Fruit fly (Drosophila melanogaster): ENCODE results near the gene CG15756.

Gene CG15756

DNA sequence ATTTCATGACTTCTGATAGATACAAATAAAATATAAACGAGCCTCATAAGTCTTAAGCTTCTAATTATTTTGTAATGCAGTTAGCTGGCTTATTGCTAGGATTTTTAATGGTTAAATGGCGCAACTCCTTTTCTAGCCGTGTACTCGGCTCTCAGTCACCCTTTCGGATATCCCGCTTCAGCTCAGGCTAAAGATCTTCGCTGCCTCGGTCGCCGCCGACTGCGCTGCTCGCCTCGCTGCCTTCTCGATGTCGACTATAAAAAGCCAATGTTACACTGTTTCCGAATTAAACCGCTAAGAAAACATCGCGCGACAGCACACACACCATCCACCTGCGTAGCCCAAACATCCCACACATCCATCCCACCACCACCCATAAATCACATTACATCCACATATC is 9.1 kb downstream of the CG15756 start, which contains the start of gene Cpr12A:
TSS of gene Cpr12A (plus strand) at position 301 of the 400 bp plus-strand sequence.
- TF ChIP-seq foxo (GFP tag; optimal IDR thresholded peaks at IDR 0.05) (peak in 1 of 2 experiments; percentile 46), br (GFP tag; optimal IDR thresholded peaks at IDR 0.05) (no peak), Abd-B (GFP tag; optimal IDR thresholded peaks at IDR 0.05) (no peak), OdsH (GFP tag; optimal IDR thresholded peaks at IDR 0.05) (peak; percentile 12), jim (GFP tag; optimal IDR thresholded peaks at IDR 0.05) (no peak), brk (GFP tag; optimal IDR thresholded peaks at IDR 0.05) (no peak), fru (GFP tag; optimal IDR thresholded peaks at IDR 0.05) (peak; percentile 18), psq (GFP tag; optimal IDR thresholded peaks at IDR 0.05) (peak; percentile 23), rgr (GFP tag; optimal IDR thresholded peaks at IDR 0.05) (peak; percentile 49), h (GFP tag; optimal IDR thresholded peaks at IDR 0.05) (peak; percentile 34), CG9705 (GFP tag; optimal IDR thresholded peaks at IDR 0.05) (no peak), Sp1 (GFP tag; optimal IDR thresholded peaks at IDR 0.05) (peak; percentile 24), Vsx2 (GFP tag; optimal IDR thresholded peaks at IDR 0.05; ENCODE audit: partially characterized antibody) (no peak), dmrt93B (GFP tag; optimal IDR thresholded peaks at IDR 0.05) (no peak), HLH106 (tag; optimal IDR thresholded peaks at IDR 0.05) (peak; percentile 41), tai (GFP tag; optimal IDR thresholded peaks at IDR 0.05) (no peak), N (GFP tag; optimal IDR thresholded peaks at IDR 0.05) (no peak), pan (optimal IDR thresholded peaks at IDR 0.05) (no peak), sage (GFP tag; optimal IDR thresholded peaks at IDR 0.05) (no peak), ey (GFP tag; optimal IDR thresholded peaks at IDR 0.05) (peak; percentile 11)

- no peak for TF ChIP-seq Dif (GFP tag; optimal IDR thresholded peaks at IDR 0.05; ENCODE audit: partially characterized antibody)
- TF ChIP-seq Sp1 (GFP tag; optimal IDR thresholded peaks at IDR 0.05) = no peak
- TF ChIP-seq Hr83 (GFP tag; optimal IDR thresholded peaks at IDR 0.05; ENCODE audit: poor library complexity, severe bottlenecking) = no peak
- no peak for TF ChIP-seq dl (GFP tag; optimal IDR thresholded peaks at IDR 0.05; ENCODE audit: insufficient read depth in 1 of 2, partially characterized antibody in 2 of 2)
- TF ChIP-seq dsf (GFP tag; optimal IDR thresholded peaks at IDR 0.05; ENCODE audit: borderline replicate concordance) = no peak
- no peak for TF ChIP-seq CG9705 (GFP tag; optimal IDR thresholded peaks at IDR 0.05)
- no peak for TF ChIP-seq psq (GFP tag; optimal IDR thresholded peaks at IDR 0.05)
- no peak for TF ChIP-seq OdsH (GFP tag; optimal IDR thresholded peaks at IDR 0.05)
- TF ChIP-seq HLH106 (tag; optimal IDR thresholded peaks at IDR 0.05) = no peak
- TF ChIP-seq CG32264 (GFP tag; optimal IDR thresholded peaks at IDR 0.05) = no peak
- no peak for TF ChIP-seq tai (GFP tag; optimal IDR thresholded peaks at IDR 0.05)
- TF ChIP-seq pan (optimal IDR thresholded peaks at IDR 0.05) = no peak
- TF ChIP-seq Vsx2 (GFP tag; optimal IDR thresholded peaks at IDR 0.05; ENCODE audit: partially characterized antibody) = no peak
- TF ChIP-seq woc (GFP tag; optimal IDR thresholded peaks at IDR 0.05) = no peak
- no peak for TF ChIP-seq Rel (GFP tag; optimal IDR thresholded peaks at IDR 0.05)
- no peak for TF ChIP-seq Rel (tag; optimal IDR thresholded peaks at IDR 0.05)
- no peak for TF ChIP-seq ey (GFP tag; optimal IDR thresholded peaks at IDR 0.05)
- TF ChIP-seq usp (GFP tag; optimal IDR thresholded peaks at IDR 0.05) = no peak
- TF ChIP-seq lola (GFP tag; optimal IDR thresholded peaks at IDR 0.05) = no peak
- no peak for TF ChIP-seq dmrt93B (GFP tag; optimal IDR thresholded peaks at IDR 0.05)
- TF ChIP-seq CrebA (GFP tag; optimal IDR thresholded peaks at IDR 0.05; ENCODE audit: borderline replicate concordance) = no peak
These were observed 21.5 kb downstream of the CG15756 start, which contains the start of gene CG11816 for dm6 chrX:13555700-13556099. TSS of gene CG11816 (minus strand) at chrX:13555800.

DNA sequence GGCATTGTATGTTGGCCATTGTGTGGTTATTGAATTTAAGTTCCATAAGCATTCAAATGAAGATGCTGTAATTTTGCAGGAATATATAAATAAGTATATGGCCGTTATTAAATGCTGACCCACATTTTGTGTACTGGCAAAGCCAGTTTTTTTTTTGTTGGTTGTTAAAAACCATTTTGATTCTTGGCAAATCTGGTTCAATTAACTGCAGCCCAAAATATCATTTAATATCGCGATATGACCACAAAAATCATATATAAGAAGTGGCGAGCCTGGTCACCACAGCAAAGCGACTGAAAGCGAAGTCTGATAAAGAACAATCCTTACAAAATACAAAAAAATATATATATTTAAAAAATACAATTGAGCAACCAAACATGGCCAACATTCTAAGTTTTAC is 22.0 kb downstream of the CG15756 start, which contains the start of gene CG32631:
TSS of gene CG32631 (plus strand) at position 301 of the 400 bp plus-strand sequence.
- no peak for TF ChIP-seq br (GFP tag; optimal IDR thresholded peaks at IDR 0.05)
- TF ChIP-seq Sp1 (GFP tag; optimal IDR thresholded peaks at IDR 0.05) = no peak
- no peak for TF ChIP-seq dl (GFP tag; optimal IDR thresholded peaks at IDR 0.05; ENCODE audit: insufficient read depth in 1 of 2, partially characterized antibody in 2 of 2)
- no peak for TF ChIP-seq brk (GFP tag; optimal IDR thresholded peaks at IDR 0.05)
- TF ChIP-seq rgr (GFP tag; optimal IDR thresholded peaks at IDR 0.05) = no peak
- TF ChIP-seq Dfd (GFP tag; optimal IDR thresholded peaks at IDR 0.05) = no peak
- TF ChIP-seq sage (GFP tag; optimal IDR thresholded peaks at IDR 0.05) = no peak
- TF ChIP-seq dsf (GFP tag; optimal IDR thresholded peaks at IDR 0.05; ENCODE audit: borderline replicate concordance) = no peak
- no peak for TF ChIP-seq Jra (GFP tag; optimal IDR thresholded peaks at IDR 0.05)
- no peak for TF ChIP-seq CG9705 (GFP tag; optimal IDR thresholded peaks at IDR 0.05)
- no peak for TF ChIP-seq fru (GFP tag; optimal IDR thresholded peaks at IDR 0.05)
- no peak for TF ChIP-seq pan (optimal IDR thresholded peaks at IDR 0.05)
- TF ChIP-seq Abd-B (GFP tag; optimal IDR thresholded peaks at IDR 0.05) = no peak
- no peak for TF ChIP-seq Hnf4 (GFP tag; optimal IDR thresholded peaks at IDR 0.05)
- TF ChIP-seq Dif (GFP tag; optimal IDR thresholded peaks at IDR 0.05; ENCODE audit: partially characterized antibody) = no peak
- no peak for TF ChIP-seq h (GFP tag; optimal IDR thresholded peaks at IDR 0.05)
- no peak for TF ChIP-seq foxo (GFP tag; optimal IDR thresholded peaks at IDR 0.05)
- no peak for TF ChIP-seq jim (GFP tag; optimal IDR thresholded peaks at IDR 0.05)
- no peak for TF ChIP-seq dmrt93B (GFP tag; optimal IDR thresholded peaks at IDR 0.05)

Data from whole organism, wandering third instar larva.